Worm (Caenorhabditis elegans) whole organism, late embryonic: ENCODE measurements around the gene F13D12.5.
A peak's percentile ranks its signal among the peaks of the same experiment; 100 is the strongest.

ENCODE experiments used
- C38D4.7 ChIP-seq: fragments of 200-800 bp; sonication (Bioruptor generic); optimal IDR thresholded peaks from 2 replicates; lab custom pipeline; 2018; ENCODE audit warnings: mild to moderate bottlenecking, missing genetic modification characterization, moderate library complexity, missing compliant biosample characterization
- T23F11.4 ChIP-seq: fragments of 200-800 bp; sonication (Bioruptor generic); optimal IDR thresholded peaks from 2 replicates; lab custom pipeline; 2018; ENCODE audit warnings: mild to moderate bottlenecking, missing genetic modification characterization, missing compliant biosample characterization
- Y22D7AL.16 ChIP-seq: sonication (generic microtip); optimal IDR thresholded peaks from 2 replicates; lab custom pipeline; 2016; ENCODE audit warnings: missing genetic modification characterization, missing compliant biosample characterization
- ama-1 ChIP-seq: fragments of 150-350 bp; optimal IDR thresholded peaks from 2 replicates; lab custom pipeline; 2014
- ceh-18 ChIP-seq: sonication (generic microtip); optimal IDR thresholded peaks from 2 replicates; lab custom pipeline; 2016; ENCODE audit warnings: missing genetic modification characterization, missing compliant biosample characterization
- ceh-2 ChIP-seq: sonication (generic microtip); optimal IDR thresholded peaks from 2 replicates; lab custom pipeline; 2016; ENCODE audit warnings: missing genotype, missing genetic modification characterization, missing compliant biosample characterization
- ceh-22 ChIP-seq: sonication (generic microtip); optimal IDR thresholded peaks from 2 replicates; lab custom pipeline; 2017; ENCODE audit warnings: missing biosample characterization, missing genetic modification characterization
- ceh-24 ChIP-seq: sonication (generic microtip); optimal IDR thresholded peaks from 2 replicates; lab custom pipeline; 2016; ENCODE audit warnings: mild to moderate bottlenecking, missing genetic modification characterization, missing compliant biosample characterization
- ceh-30 ChIP-seq: fragments of 150-350 bp; optimal IDR thresholded peaks from 2 replicates; lab custom pipeline; 2014; ENCODE audit warnings: missing biosample characterization, missing genetic modification characterization
- ceh-31 ChIP-seq: sonication (generic microtip); optimal IDR thresholded peaks from 2 replicates; lab custom pipeline; 2016; ENCODE audit warnings: missing genetic modification characterization, missing compliant biosample characterization
- ceh-34 ChIP-seq: sonication (generic microtip); optimal IDR thresholded peaks from 2 replicates; lab custom pipeline; 2016; ENCODE audit warnings: mild to moderate bottlenecking, missing genetic modification characterization, missing compliant biosample characterization
- ceh-48 ChIP-seq: sonication (generic microtip); optimal IDR thresholded peaks from 2 replicates; lab custom pipeline; 2016; ENCODE audit warnings: missing genetic modification characterization, inconsistent platforms, missing compliant biosample characterization
- ceh-9 ChIP-seq: sonication (generic microtip); optimal IDR thresholded peaks from 2 replicates; lab custom pipeline; 2016; ENCODE audit warnings: mild to moderate bottlenecking, missing genetic modification characterization, inconsistent platforms, missing compliant biosample characterization
- dmd-4 ChIP-seq: sonication (generic microtip); optimal IDR thresholded peaks from 2 replicates; lab custom pipeline; 2016; ENCODE audit warnings: borderline replicate concordance, missing genetic modification characterization, missing compliant biosample characterization
- elt-2 ChIP-seq: sonication (generic microtip); optimal IDR thresholded peaks from 2 replicates; lab custom pipeline; 2016; ENCODE audit warnings: missing genetic modification reagents, missing genetic modification characterization, missing compliant biosample characterization
- elt-4 ChIP-seq: sonication (generic microtip); optimal IDR thresholded peaks from 2 replicates; lab custom pipeline; 2016; ENCODE audit warnings: missing genetic modification characterization, missing compliant biosample characterization
- eyg-1 ChIP-seq: sonication (generic microtip); optimal IDR thresholded peaks from 2 replicates; lab custom pipeline; 2016; ENCODE audit warnings: missing genotype, missing genetic modification characterization, missing compliant biosample characterization
- fax-1 ChIP-seq: sonication (generic microtip); optimal IDR thresholded peaks from 2 replicates; lab custom pipeline; 2016; ENCODE audit warnings: missing genotype, missing genetic modification characterization, missing compliant biosample characterization
- gmeb-2 ChIP-seq: sonication (generic microtip); optimal IDR thresholded peaks from 2 replicates; lab custom pipeline; 2016; ENCODE audit warnings: missing genetic modification characterization, inconsistent platforms, missing compliant biosample characterization
- hlh-15 ChIP-seq: sonication (generic microtip); optimal IDR thresholded peaks from 2 replicates; lab custom pipeline; 2016; ENCODE audit warnings: missing genetic modification characterization, missing compliant biosample characterization
- hlh-30 ChIP-seq: sonication (generic microtip); optimal IDR thresholded peaks from 2 replicates; lab custom pipeline; 2017; ENCODE audit warnings: antibody characterized with exemption, missing genetic modification characterization, missing compliant biosample characterization; ENCODE audit not compliant: insufficient read depth
- hlh-6 ChIP-seq: sonication (generic microtip); optimal IDR thresholded peaks from 2 replicates; lab custom pipeline; 2016; ENCODE audit warnings: missing genotype, missing genetic modification characterization, missing compliant biosample characterization
- lin-11 ChIP-seq: fragments of 200-800 bp; sonication (Bioruptor generic); optimal IDR thresholded peaks from 2 replicates; lab custom pipeline; 2018; ENCODE audit warnings: mild to moderate bottlenecking, missing genetic modification characterization, missing compliant biosample characterization
- madf-2 ChIP-seq: sonication (generic microtip); optimal IDR thresholded peaks from 2 replicates; lab custom pipeline; 2017; ENCODE audit warnings: missing genetic modification characterization, missing compliant biosample characterization
- mec-3 ChIP-seq: sonication (generic microtip); optimal IDR thresholded peaks from 2 replicates; lab custom pipeline; 2016; ENCODE audit warnings: borderline replicate concordance, missing genetic modification characterization, missing compliant biosample characterization
- nhr-11 ChIP-seq: fragments of 150-350 bp; optimal IDR thresholded peaks from 2 replicates; lab custom pipeline; 2014; ENCODE audit warnings: missing biosample characterization, missing genetic modification characterization
- odd-2 ChIP-seq: sonication (generic microtip); optimal IDR thresholded peaks from 2 replicates; lab custom pipeline; 2017; ENCODE audit warnings: antibody characterized with exemption, mild to moderate bottlenecking, missing genetic modification characterization, missing compliant biosample characterization
- pag-3 ChIP-seq: sonication (generic microtip); optimal IDR thresholded peaks from 2 replicates; lab custom pipeline; 2016; ENCODE audit warnings: missing compliant biosample characterization, missing genetic modification characterization, borderline replicate concordance
- pat-9 ChIP-seq: fragments of 200-800 bp; sonication (Bioruptor generic); optimal IDR thresholded peaks from 2 replicates; lab custom pipeline; 2018; ENCODE audit warnings: mild to moderate bottlenecking, missing genetic modification characterization, moderate library complexity, missing compliant biosample characterization
- pha-4 ChIP-seq: fragments of 150-350 bp; optimal IDR thresholded peaks from 2 replicates; lab custom pipeline; 2018; ENCODE audit warnings: missing biosample characterization, missing genetic modification reagents, missing genetic modification characterization
- pqm-1 ChIP-seq: sonication (generic microtip); optimal IDR thresholded peaks from 2 replicates; lab custom pipeline; 2016; ENCODE audit warnings: missing genetic modification characterization, missing compliant biosample characterization
- ref-2 ChIP-seq: sonication (generic microtip); optimal IDR thresholded peaks from 2 replicates; lab custom pipeline; 2016; ENCODE audit warnings: missing genetic modification characterization, missing compliant biosample characterization
- rnt-1 ChIP-seq: sonication (generic microtip); optimal IDR thresholded peaks from 2 replicates; lab custom pipeline; 2016; ENCODE audit warnings: missing genetic modification characterization, missing compliant biosample characterization
- sdc-2 ChIP-seq: sonication (generic microtip); optimal IDR thresholded peaks from 2 replicates; lab custom pipeline; 2016; ENCODE audit warnings: missing genotype, missing genetic modification characterization, missing compliant biosample characterization
- ttx-3 ChIP-seq: sonication (generic microtip); optimal IDR thresholded peaks from 2 replicates; lab custom pipeline; 2016; ENCODE audit warnings: missing genetic modification reagents, missing genetic modification characterization, missing compliant biosample characterization
- unc-3 ChIP-seq, 2 experiments: fragments of 200-800 bp in 1 of 2; sonication (Bioruptor generic) in 1 of 2; sonication (generic microtip) in 1 of 2; conservative IDR thresholded peaks in 1 of 2; optimal IDR thresholded peaks in 1 of 2; 2 replicates each; pipeline versions ENCODE4 v1.3.6 to Lab custom; 2016 to 2022; ENCODE audit warnings: missing compliant biosample characterization in 2 of 2, missing genetic modification characterization in 2 of 2, missing genetic modification reagents in 1 of 2
- unc-42 ChIP-seq: sonication (generic microtip); optimal IDR thresholded peaks from 2 replicates; lab custom pipeline; 2016; ENCODE audit warnings: missing genotype, missing genetic modification characterization, missing compliant biosample characterization
- unc-55 ChIP-seq: sonication (generic microtip); optimal IDR thresholded peaks from 2 replicates; lab custom pipeline; 2017; ENCODE audit warnings: missing biosample characterization, missing genetic modification reagents, missing genetic modification characterization
- zip-5 ChIP-seq: sonication (generic microtip); optimal IDR thresholded peaks from 2 replicates; lab custom pipeline; 2016; ENCODE audit warnings: missing genetic modification characterization, missing compliant biosample characterization

F13D12.5 gene

DNA sequence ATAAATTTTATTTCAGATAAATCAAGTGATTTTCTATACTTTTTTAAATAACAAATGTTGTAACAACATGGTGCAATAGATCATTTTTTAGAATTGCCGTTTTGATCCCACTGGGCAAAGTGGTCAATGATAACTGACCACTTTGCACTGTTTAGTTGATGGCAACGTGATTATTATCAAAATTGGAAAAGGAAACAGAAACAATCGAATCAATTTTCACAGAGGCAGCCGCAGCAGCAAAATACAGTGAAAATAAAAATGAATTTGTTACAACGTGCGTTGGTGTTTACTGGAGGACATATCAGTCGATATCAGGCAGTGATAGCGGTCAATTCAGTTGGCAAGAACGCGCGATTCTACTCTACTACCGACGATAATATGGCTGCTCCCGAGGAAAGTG, 20.8 kb upstream of the F13D12.5 start, which contains the start of gene VF13D12L.3:
TSS of gene VF13D12L.3 (plus strand) at position 223 of the 400 bp plus-strand sequence.
- no peak for TF ChIP-seq C38D4.7 (GFP tag; lab: Kevin White, UChicago)
- TF ChIP-seq unc-55 (GFP tag; lab: Kevin White, UChicago): no peak
- TF ChIP-seq ttx-3 (tag; lab: Kevin White, UChicago): no peak
- TF ChIP-seq Y22D7AL.16 (tag; lab: Kevin White, UChicago): no peak
- TF ChIP-seq ceh-9 (tag; lab: Kevin White, UChicago): no peak
- TF ChIP-seq lin-11 (tag; lab: Kevin White, UChicago): no peak
- TF ChIP-seq ceh-34 (tag; lab: Kevin White, UChicago): no peak
- no peak for TF ChIP-seq elt-2 (tag; lab: Kevin White, UChicago)
- no peak for TF ChIP-seq ceh-2
- no peak for TF ChIP-seq madf-2
- no peak for TF ChIP-seq unc-42
- no peak for TF ChIP-seq elt-4 (tag; lab: Kevin White, UChicago)
- TF ChIP-seq T23F11.4 (GFP tag; lab: Kevin White, UChicago): no peak
- no peak for TF ChIP-seq rnt-1 (tag; lab: Kevin White, UChicago)
- TF ChIP-seq nhr-11 (tag; lab: Kevin White, UChicago): no peak
- TF ChIP-seq ref-2 (tag; lab: Kevin White, UChicago): no peak
- no peak for TF ChIP-seq dmd-4 (tag; lab: Kevin White, UChicago)
- TF ChIP-seq eyg-1 (tag; lab: Kevin White, UChicago): no peak
- no peak for TF ChIP-seq odd-2 (tag; lab: Kevin White, UChicago)
- TF ChIP-seq ceh-48 (tag; lab: Kevin White, UChicago): no peak

ce11 chrII:11709464-11709863, 17.1 kb upstream of the F13D12.5 start, which contains the start of gene fcmt-1:
Gene fcmt-1 (minus strand): TSS chrII:11709564.
- no peak for TF ChIP-seq pat-9 (tag; lab: Kevin White, UChicago)
- TF ChIP-seq hlh-30 (tag; lab: Kevin White, UChicago): no peak
- TF ChIP-seq mec-3 (tag; lab: Kevin White, UChicago): no peak
- TF ChIP-seq pha-4: no peak
- no peak for TF ChIP-seq unc-3 (GFP tag; conservative IDR thresholded peaks at IDR 0.05; lab: Robert Waterston, UW)
- no peak for TF ChIP-seq unc-3 (tag; optimal IDR thresholded peaks at IDR 0.05; lab: Kevin White, UChicago)

- TF ChIP-seq hlh-15 (tag; lab: Kevin White, UChicago) (no peak), ama-1 (lab: Kevin White, UChicago) (no peak), gmeb-2 (tag; lab: Kevin White, UChicago) (no peak), ceh-30 (tag; lab: Kevin White, UChicago) (no peak), pag-3 (tag; lab: Kevin White, UChicago) (no peak), ceh-2 (no peak), ceh-31 (no peak), elt-4 (tag; lab: Kevin White, UChicago) (no peak), pha-4 (no peak), ceh-22 (tag; lab: Kevin White, UChicago) (no peak), ceh-9 (tag; lab: Kevin White, UChicago) (no peak), ceh-24 (tag; lab: Kevin White, UChicago) (no peak), unc-55 (GFP tag; lab: Kevin White, UChicago) (no peak), pqm-1 (no peak), fax-1 (tag; lab: Kevin White, UChicago) (no peak), hlh-6 (tag; lab: Kevin White, UChicago) (no peak)
Observed at ce11 chrII:11710771-11711170, 15.8 kb upstream of the F13D12.5 start.

DNA sequence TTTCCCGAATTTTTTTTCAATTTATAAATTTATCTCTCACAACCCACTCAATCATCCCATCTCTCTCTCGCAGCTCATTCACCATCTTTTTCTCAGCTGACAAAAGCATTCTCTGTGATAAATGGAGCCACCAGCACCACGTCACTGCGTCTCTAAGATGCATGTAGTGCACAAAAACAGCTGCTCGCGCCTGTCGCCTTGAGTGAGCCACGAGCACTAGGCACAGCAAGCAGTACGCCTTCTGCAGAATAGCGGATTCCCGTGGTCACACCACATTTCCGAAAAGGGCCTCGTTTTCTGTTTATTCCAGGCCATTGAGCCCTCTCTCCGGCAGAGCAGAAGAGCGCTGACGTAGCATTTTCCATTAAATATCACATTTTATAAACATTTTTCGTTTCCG, 13.0 kb upstream of the F13D12.5 start, which contains the start of gene F13D12.10:
TSS of gene F13D12.10 (plus strand) at position 231 of the 400 bp plus-strand sequence.
- peak; percentile 20 for TF ChIP-seq unc-55 (GFP tag; lab: Kevin White, UChicago)
- TF ChIP-seq zip-5 (tag; lab: Kevin White, UChicago): no peak
- no peak for TF ChIP-seq sdc-2 (tag; lab: Kevin White, UChicago)
- no peak for TF ChIP-seq Y22D7AL.16 (tag; lab: Kevin White, UChicago)
- TF ChIP-seq ceh-30 (tag; lab: Kevin White, UChicago): no peak
- TF ChIP-seq C38D4.7 (GFP tag; lab: Kevin White, UChicago): no peak
- TF ChIP-seq ceh-18 (tag; lab: Kevin White, UChicago): peak; percentile 64
- TF ChIP-seq, all 69 proteins: peak for 2
